Fruit fly (Drosophila melanogaster) whole organism, embryonic: ENCODE results near the gene CG13126.

ENCODE experiments used
- Abd-B ChIP-seq: fragments of 200-800 bp; sonication (Bioruptor generic); optimal IDR thresholded peaks from 2 replicates; lab custom pipeline; 2018; ENCODE audit warnings: missing biosample characterization, mild to moderate bottlenecking, missing genetic modification characterization, moderate library complexity
- Aef1 ChIP-seq: fragments of 200-800 bp; sonication (Bioruptor generic); IDR thresholded peaks from 3 replicates; pipeline ENCODE4 v1.3.6; 2022; ENCODE audit warnings: missing biosample characterization, missing genetic modification characterization
- Bgb ChIP-seq: fragments of 200-800 bp; sonication (Bioruptor generic); IDR thresholded peaks from 2 replicates; pipeline ENCODE4 v1.3.6; 2022; ENCODE audit warnings: missing biosample characterization, missing genetic modification characterization; ENCODE audit not compliant: partially characterized antibody
- CG10267 ChIP-seq: fragments of 200-800 bp; sonication (Bioruptor generic); optimal IDR thresholded peaks from 2 replicates; lab custom pipeline; 2018; ENCODE audit warnings: missing biosample characterization, mild to moderate bottlenecking, missing genetic modification characterization, moderate library complexity
- CG10366 ChIP-seq: fragments of 200-800 bp; sonication (Bioruptor generic); IDR thresholded peaks from 2 replicates; pipeline ENCODE4 v1.3.6; 2022; ENCODE audit warnings: missing biosample characterization, missing genetic modification characterization
- CG10959 ChIP-seq: fragments of 200-800 bp; sonication (Bioruptor generic); IDR thresholded peaks from 2 replicates; pipeline ENCODE4 v1.3.6; 2022; ENCODE audit warnings: missing biosample characterization, missing genetic modification characterization
- CG11398 ChIP-seq: fragments of 200-800 bp; sonication (Bioruptor generic); optimal IDR thresholded peaks from 2 replicates; lab custom pipeline; 2016; ENCODE audit warnings: missing biosample characterization, missing genetic modification characterization
- CG12104 ChIP-seq: fragments of 200-800 bp; sonication (Bioruptor generic); optimal IDR thresholded peaks from 3 replicates; lab custom pipeline; 2016; ENCODE audit warnings: missing biosample characterization, missing genetic modification characterization
- CG15269 ChIP-seq: fragments of 200-800 bp; sonication (Bioruptor generic); optimal IDR thresholded peaks from 2 replicates; lab custom pipeline; 2018; ENCODE audit warnings: missing biosample characterization, mild to moderate bottlenecking, missing genetic modification characterization, moderate library complexity
- CG1529 ChIP-seq: fragments of 200-800 bp; sonication (Bioruptor generic); optimal IDR thresholded peaks from 3 replicates; lab custom pipeline; 2018; ENCODE audit warnings: missing biosample characterization, missing genetic modification characterization
- CG15479 ChIP-seq: fragments of 200-800 bp; sonication (Bioruptor generic); optimal IDR thresholded peaks from 3 replicates; lab custom pipeline; 2019; ENCODE audit warnings: missing biosample characterization, mild to moderate bottlenecking, missing genetic modification characterization, moderate library complexity
- CG15696 ChIP-seq: fragments of 200-800 bp; sonication (Bioruptor generic); optimal IDR thresholded peaks from 2 replicates; lab custom pipeline; 2019; ENCODE audit warnings: missing biosample characterization, mild to moderate bottlenecking, missing genetic modification characterization, moderate library complexity
- CG1603 ChIP-seq: fragments of 200-800 bp; sonication (Bioruptor generic); optimal IDR thresholded peaks from 2 replicates; lab custom pipeline; 2019; ENCODE audit warnings: missing biosample characterization, mild to moderate bottlenecking, missing genetic modification characterization, moderate library complexity
- CG1647 ChIP-seq: fragments of 200-800 bp; sonication (Bioruptor generic); optimal IDR thresholded peaks from 3 replicates; lab custom pipeline; 2016; ENCODE audit warnings: missing biosample characterization, missing genetic modification characterization
- CG16815 ChIP-seq: fragments of 200-800 bp; sonication (Bioruptor generic); optimal IDR thresholded peaks from 3 replicates; lab custom pipeline; 2017; ENCODE audit warnings: missing biosample characterization, mild to moderate bottlenecking, missing genetic modification characterization
- CG17328 ChIP-seq: fragments of 200-800 bp; sonication (Bioruptor generic); IDR thresholded peaks from 2 replicates; pipeline ENCODE4 v1.3.6; 2022; ENCODE audit warnings: missing biosample characterization, missing genetic modification characterization
- CG17359 ChIP-seq: fragments of 200-800 bp; sonication (Bioruptor generic); optimal IDR thresholded peaks from 3 replicates; lab custom pipeline; 2018; ENCODE audit warnings: missing biosample characterization, mild to moderate bottlenecking, missing genetic modification characterization, moderate library complexity
- CG17829 ChIP-seq: fragments of 200-800 bp; optimal IDR thresholded peaks from 2 replicates; lab custom pipeline; 2019; ENCODE audit warnings: missing biosample characterization, mild to moderate bottlenecking, missing genetic modification characterization, moderate library complexity
- CG18011 ChIP-seq: fragments of 200-800 bp; sonication (Bioruptor generic); optimal IDR thresholded peaks from 2 replicates; lab custom pipeline; 2017; ENCODE audit warnings: missing biosample characterization, missing genetic modification characterization, mild to moderate bottlenecking, moderate library complexity, missing genotype
- CG18619 ChIP-seq: fragments of 200-800 bp; sonication (Bioruptor generic); optimal IDR thresholded peaks from 3 replicates; lab custom pipeline; 2017; ENCODE audit warnings: missing biosample characterization, mild to moderate bottlenecking, missing genetic modification characterization
- CG5245 ChIP-seq: fragments of 200-800 bp; sonication (Bioruptor generic); optimal IDR thresholded peaks from 3 replicates; lab custom pipeline; 2016; ENCODE audit warnings: missing biosample characterization, missing genetic modification characterization
- CG7928 ChIP-seq: fragments of 200-800 bp; sonication (Bioruptor generic); optimal IDR thresholded peaks from 2 replicates; lab custom pipeline; 2017; ENCODE audit warnings: missing biosample characterization, mild to moderate bottlenecking, missing genetic modification characterization
- CG8924 ChIP-seq: fragments of 200-800 bp; optimal IDR thresholded peaks from 3 replicates; lab custom pipeline; 2019; ENCODE audit warnings: missing biosample characterization, mild to moderate bottlenecking, missing genetic modification characterization, moderate library complexity
- Camta ChIP-seq: fragments of 200-800 bp; sonication (Bioruptor generic); optimal IDR thresholded peaks from 2 replicates; lab custom pipeline; 2016; ENCODE audit warnings: missing biosample characterization, missing genetic modification characterization
- Dbx ChIP-seq: fragments of 200-800 bp; sonication (Bioruptor generic); IDR thresholded peaks from 3 replicates; pipeline ENCODE4 v1.3.6; 2022; ENCODE audit warnings: missing biosample characterization, missing genetic modification characterization
- Eip74EF ChIP-seq, 2 experiments: fragments of 200-800 bp in 1 of 2; fragments of >200 bp in 1 of 2; sonication (Bioruptor generic) in 1 of 2; optimal IDR thresholded peaks; 2 replicates each; lab custom pipeline; 2017 to 2019; ENCODE audit warnings: missing biosample characterization in 2 of 2, missing genetic modification characterization in 2 of 2, mild to moderate bottlenecking in 1 of 2, moderate library complexity in 1 of 2
- Ets65A ChIP-seq: fragments of 200-800 bp; sonication (Bioruptor generic); peaks from one replicate; lab custom pipeline; 2016; ENCODE audit warnings: missing biosample characterization, missing genetic modification characterization
- H15 ChIP-seq: fragments of 200-800 bp; sonication (Bioruptor generic); IDR thresholded peaks from 3 replicates; pipeline ENCODE4 v1.3.6; 2022; ENCODE audit warnings: missing biosample characterization, missing genetic modification characterization
- H2.0 ChIP-seq: fragments of 200-800 bp; sonication (Bioruptor generic); IDR thresholded peaks from 2 replicates; pipeline ENCODE4 v1.3.6; 2022; ENCODE audit warnings: missing biosample characterization, missing genetic modification characterization
- HmgD ChIP-seq: fragments of 200-800 bp; sonication (Bioruptor generic); optimal IDR thresholded peaks from 3 replicates; lab custom pipeline; 2016; ENCODE audit warnings: missing biosample characterization, missing genetic modification characterization
- Hr39 ChIP-seq: fragments of >200 bp; optimal IDR thresholded peaks from 2 replicates; lab custom pipeline; 2017
- Myb ChIP-seq: fragments of 200-800 bp; sonication (Bioruptor generic); optimal IDR thresholded peaks from 2 replicates; lab custom pipeline; 2016; ENCODE audit warnings: missing biosample characterization, missing genetic modification characterization
- Ptx1 ChIP-seq: fragments of 200-800 bp; sonication (Bioruptor generic); IDR thresholded peaks from 2 replicates; pipeline ENCODE4 v1.3.6; 2022; ENCODE audit warnings: missing biosample characterization, missing genetic modification characterization
- Six4 ChIP-seq: fragments of 200-800 bp; sonication (Bioruptor generic); optimal IDR thresholded peaks from 2 replicates; lab custom pipeline; 2016; ENCODE audit warnings: missing biosample characterization, missing genetic modification characterization
- Ssrp ChIP-seq: fragments of 200-800 bp; sonication (Bioruptor generic); optimal IDR thresholded peaks from 2 replicates; lab custom pipeline; 2018; ENCODE audit warnings: missing biosample characterization, mild to moderate bottlenecking, missing genetic modification characterization, moderate library complexity
- aop ChIP-seq: fragments of 200-800 bp; sonication (Bioruptor generic); IDR thresholded peaks from 2 replicates; pipeline ENCODE4 v1.3.6; 2022; ENCODE audit warnings: missing biosample characterization, missing genetic modification characterization
- bab2 ChIP-seq: fragments of 200-800 bp; sonication (Bioruptor generic); optimal IDR thresholded peaks from 2 replicates; lab custom pipeline; 2016; ENCODE audit warnings: missing biosample characterization, missing genetic modification characterization
- crc ChIP-seq: fragments of 200-800 bp; sonication (Bioruptor generic); optimal IDR thresholded peaks from 2 replicates; lab custom pipeline; 2016; ENCODE audit warnings: missing biosample characterization, missing genetic modification characterization
- dati ChIP-seq: fragments of 200-800 bp; sonication (Bioruptor generic); IDR thresholded peaks from 2 replicates; pipeline ENCODE4 v1.3.6; 2022; ENCODE audit warnings: missing biosample characterization, missing genetic modification characterization
- dm ChIP-seq: fragments of 200-800 bp; sonication (Bioruptor generic); optimal IDR thresholded peaks from 3 replicates; lab custom pipeline; 2016; ENCODE audit warnings: missing biosample characterization, missing genetic modification characterization
- exex ChIP-seq: fragments of 200-800 bp; sonication (Bioruptor generic); optimal IDR thresholded peaks from 4 replicates; lab custom pipeline; 2018; ENCODE audit warnings: missing biosample characterization, mild to moderate bottlenecking, missing genetic modification characterization, moderate library complexity
- gsb-n ChIP-seq: fragments of 200-800 bp; sonication (Bioruptor generic); optimal IDR thresholded peaks from 3 replicates; lab custom pipeline; 2018; ENCODE audit warnings: missing biosample characterization, mild to moderate bottlenecking, missing genetic modification characterization
- kni ChIP-seq: fragments of 200-800 bp; sonication (Bioruptor generic); optimal IDR thresholded peaks from 3 replicates; lab custom pipeline; 2017; ENCODE audit warnings: mild to moderate bottlenecking, missing biosample characterization, missing genetic modification reagents, missing genetic modification characterization
- lilli ChIP-seq: fragments of 200-800 bp; sonication (Bioruptor generic); optimal IDR thresholded peaks from 3 replicates; lab custom pipeline; 2016; ENCODE audit warnings: missing biosample characterization, missing genetic modification characterization
- lmd ChIP-seq: fragments of 200-800 bp; sonication (Bioruptor generic); IDR thresholded peaks from 2 replicates; pipeline ENCODE4 v1.3.6; 2022; ENCODE audit warnings: missing biosample characterization, missing genetic modification characterization
- nom ChIP-seq: fragments of 200-800 bp; sonication (Bioruptor generic); optimal IDR thresholded peaks from 2 replicates; lab custom pipeline; 2017; ENCODE audit warnings: missing biosample characterization, missing genetic modification characterization, mild to moderate bottlenecking, moderate library complexity, missing genetic modification reagents
- pum ChIP-seq: fragments of 200-800 bp; sonication (Bioruptor generic); optimal IDR thresholded peaks from 2 replicates; lab custom pipeline; 2016; ENCODE audit warnings: missing biosample characterization, missing genetic modification characterization
- rib ChIP-seq: fragments of 200-800 bp; sonication (Bioruptor generic); IDR thresholded peaks from 2 replicates; pipeline ENCODE4 v1.3.6; 2022; ENCODE audit warnings: missing biosample characterization, missing genetic modification characterization
- schlank ChIP-seq: fragments of 200-800 bp; sonication (Bioruptor generic); optimal IDR thresholded peaks from 2 replicates; lab custom pipeline; 2018; ENCODE audit warnings: missing biosample characterization, mild to moderate bottlenecking, missing genetic modification characterization
- shn ChIP-seq: fragments of 200-800 bp; sonication (Bioruptor generic); optimal IDR thresholded peaks from 3 replicates; lab custom pipeline; 2016; ENCODE audit warnings: missing biosample characterization, missing genetic modification characterization
- sqz ChIP-seq: fragments of 200-800 bp; sonication (Bioruptor generic); optimal IDR thresholded peaks from 3 replicates; lab custom pipeline; 2018; ENCODE audit warnings: missing biosample characterization, mild to moderate bottlenecking, missing genetic modification characterization
- tap ChIP-seq: fragments of 200-800 bp; optimal IDR thresholded peaks from 3 replicates; lab custom pipeline; 2019; ENCODE audit warnings: missing biosample characterization, mild to moderate bottlenecking, missing genetic modification characterization, moderate library complexity
- zf30C ChIP-seq: fragments of 200-800 bp; sonication (Bioruptor generic); optimal IDR thresholded peaks from 3 replicates; lab custom pipeline; 2018; ENCODE audit warnings: missing biosample characterization, mild to moderate bottlenecking, missing genetic modification characterization

Gene CG13126

dm6 chr2L:9996553-9996952 lies 42.6 kb upstream of the CG13126 start (continued):
- TF ChIP-seq CG8924 (tag; lab: Kevin White, UChicago): peak; percentile 60
- no peak for TF ChIP-seq CG15269
- peak; percentile 46 for TF ChIP-seq Ssrp
- no peak for TF ChIP-seq CG1603 (tag; lab: Kevin White, UChicago)
- TF ChIP-seq Myb (GFP tag; lab: Kevin White, UChicago): no peak
- no peak for TF ChIP-seq gsb-n (tag; lab: Kevin White, UChicago)
- no peak for TF ChIP-seq Abd-B (GFP tag; lab: Kevin White, UChicago)
- TF ChIP-seq kni (GFP tag; lab: Kevin White, UChicago): no peak
- peak; percentile 40 for TF ChIP-seq lilli
- TF ChIP-seq CG10366: no peak
- TF ChIP-seq nom (GFP tag; lab: Kevin White, UChicago): no peak
- TF ChIP-seq tap (tag; lab: Kevin White, UChicago): no peak
- TF ChIP-seq schlank (tag; lab: Kevin White, UChicago): no peak
- TF ChIP-seq H2.0 (GFP tag; lab: Robert Waterston, UW): no peak
- TF ChIP-seq aop (GFP tag; lab: Robert Waterston, UW): no peak
- no peak for TF ChIP-seq Bgb (GFP tag; lab: Robert Waterston, UW)
- TF ChIP-seq CG10267 (tag; lab: Kevin White, UChicago): peak; percentile 87
- no peak for TF ChIP-seq CG5245
- TF ChIP-seq CG18619 (GFP tag; lab: Kevin White, UChicago): no peak
- TF ChIP-seq CG12104: no peak
- no peak for TF ChIP-seq CG17328 (GFP tag; lab: Robert Waterston, UW)
- TF ChIP-seq rib (GFP tag; lab: Robert Waterston, UW): no peak
- no peak for TF ChIP-seq CG1647
- TF ChIP-seq CG11398 (GFP tag; lab: Kevin White, UChicago): no peak
- TF ChIP-seq zf30C (GFP tag; lab: Kevin White, UChicago): no peak
- peak; percentile 55 for TF ChIP-seq Ets65A (GFP tag; lab: Kevin White, UChicago)
- peak; percentile 30 for TF ChIP-seq pum (GFP tag; lab: Kevin White, UChicago)
- no peak for TF ChIP-seq H15 (GFP tag; lab: Robert Waterston, UW)
- no peak for TF ChIP-seq CG18011 (GFP tag; lab: Kevin White, UChicago)
- TF ChIP-seq Six4: no peak
- no peak for TF ChIP-seq dm (GFP tag; lab: Kevin White, UChicago)
- TF ChIP-seq CG17359: no peak
- no peak for TF ChIP-seq exex (tag; lab: Kevin White, UChicago)
- TF ChIP-seq shn (GFP tag; lab: Kevin White, UChicago): no peak
- TF ChIP-seq CG10959 (GFP tag; lab: Robert Waterston, UW): no peak
- TF ChIP-seq CG1529: no peak
- TF ChIP-seq crc (GFP tag; lab: Kevin White, UChicago): no peak
- TF ChIP-seq CG15479 (GFP tag; lab: Kevin White, UChicago): no peak
- no peak for TF ChIP-seq CG7928 (GFP tag; lab: Kevin White, UChicago)
- peak; percentile 41 for TF ChIP-seq CG15696 (tag; lab: Kevin White, UChicago)
- no peak for TF ChIP-seq Ptx1 (GFP tag; lab: Robert Waterston, UW)
- no peak for TF ChIP-seq HmgD (GFP tag; lab: Kevin White, UChicago)
- TF ChIP-seq dati (GFP tag; lab: Robert Waterston, UW): no peak
- TF ChIP-seq Hr39 (lab: Kevin White, UChicago): no peak
- TF ChIP-seq Camta: peak; percentile 10
- TF ChIP-seq Aef1 (GFP tag; lab: Robert Waterston, UW): no peak
- TF ChIP-seq CG16815 (GFP tag; lab: Kevin White, UChicago): peak; percentile 40
- no peak for TF ChIP-seq Eip74EF (GFP tag; optimal IDR thresholded peaks at IDR 0.05; lab: Kevin White, UChicago)
- peak; percentile 35 for TF ChIP-seq sqz
- no peak for TF ChIP-seq bab2 (GFP tag; lab: Kevin White, UChicago)
- peak; percentile 46 for TF ChIP-seq CG17829
- no peak for TF ChIP-seq Dbx
- TF ChIP-seq lmd (GFP tag; lab: Robert Waterston, UW): no peak
